Worm (Caenorhabditis elegans) whole organism, L1 larva: ENCODE measurements around the gene acr-18.
A peak's percentile ranks its signal among the peaks of the same experiment; 100 is the strongest.

Experiments used
- ama-1 ChIP-seq: fragments of 150-350 bp; optimal IDR thresholded peaks from 2 replicates; lab custom pipeline; 2014
- fkh-4 ChIP-seq: sonication (generic microtip); optimal IDR thresholded peaks from 2 replicates; lab custom pipeline; 2016; ENCODE audit warnings: missing compliant biosample characterization, missing genetic modification characterization, borderline replicate concordance
- nhr-11 ChIP-seq: fragments of 150-350 bp; optimal IDR thresholded peaks from 2 replicates; lab custom pipeline; 2014; ENCODE audit warnings: missing biosample characterization, missing genetic modification characterization
- nhr-76 ChIP-seq: sonication (generic microtip); optimal IDR thresholded peaks from 2 replicates; lab custom pipeline; 2017; ENCODE audit warnings: missing biosample characterization, missing genetic modification characterization
- nhr-90 ChIP-seq: sonication (generic microtip); optimal IDR thresholded peaks from 2 replicates; lab custom pipeline; 2016; ENCODE audit warnings: mild to moderate bottlenecking, missing genetic modification characterization, missing compliant biosample characterization; ENCODE audit not compliant: poor library complexity

- TF ChIP-seq nhr-90 (tag; lab: Kevin White, UChicago), result peak; percentile 35
- no peak for TF ChIP-seq nhr-11 (tag; lab: Kevin White, UChicago)
- no peak for TF ChIP-seq nhr-76 (tag; lab: Kevin White, UChicago)
- no peak for TF ChIP-seq fkh-4 (tag; lab: Kevin White, UChicago)
- no peak for TF ChIP-seq ama-1
Measured at ce11 chrV:15563985-15564384, 5.0 kb upstream of the acr-18 start.
